Worm (Caenorhabditis elegans): ENCODE measurements around the gene C25D7.5.

The C25D7.5 gene

ce11 chrV:15065068-15065744 is 12.8 kb downstream of the C25D7.5 start, which contains the start of gene C25D7.9:
C25D7.9 (plus strand) TSS chrV:15065135.
- no peak for TF ChIP-seq fkh-3 (tag; optimal IDR thresholded peaks at IDR 0.05)
- TF ChIP-seq Y67H2A.10 (GFP tag; conservative IDR thresholded peaks at IDR 0.05), result no peak
- TF ChIP-seq egrh-3 (GFP tag; IDR thresholded peaks at IDR 0.05), result 0 out of 2 replicates have a peak, but pooled peaks have one; percentile 11
- no peak; the same call in 1 of the 2 replicates for TF ChIP-seq madf-3 (GFP tag; IDR thresholded peaks at IDR 0.05)
- no peak for TF ChIP-seq ceh-27 (GFP tag; optimal IDR thresholded peaks at IDR 0.05)
- TF ChIP-seq F57A8.1 (GFP tag; optimal IDR thresholded peaks at IDR 0.05), result no peak
- no peak for TF ChIP-seq lin-26 (GFP tag; IDR thresholded peaks at IDR 0.05)
- TF ChIP-seq cebp-2 (GFP tag; IDR thresholded peaks at IDR 0.05), result no peak
- no peak for TF ChIP-seq aptf-3 (GFP tag; IDR thresholded peaks at IDR 0.05)
- TF ChIP-seq lir-1 (GFP tag; conservative IDR thresholded peaks at IDR 0.05), result no peak
- TF ChIP-seq C06A6.2 (GFP tag; conservative IDR thresholded peaks at IDR 0.05), result no peak
- TF ChIP-seq lin-54 (GFP tag; optimal IDR thresholded peaks at IDR 0.05), result no peak
- peak; percentile 89 for TF ChIP-seq zfh-2 (GFP tag; conservative IDR thresholded peaks at IDR 0.05)
- no peak for TF ChIP-seq snpc-4 (GFP tag; optimal IDR thresholded peaks at IDR 0.05)
- no peak for TF ChIP-seq snpc-4 (tag; optimal IDR thresholded peaks at IDR 0.05)
- TF ChIP-seq lsl-1 (GFP tag; optimal IDR thresholded peaks at IDR 0.05), result no peak
- no peak for TF ChIP-seq dpff-1 (tag; optimal IDR thresholded peaks at IDR 0.05)
- TF ChIP-seq ztf-18 (tag; optimal IDR thresholded peaks at IDR 0.05), result peak; percentile 84
- TF ChIP-seq F39B2.1 (GFP tag; IDR thresholded peaks at IDR 0.05), result no peak
- peak; percentile 42; the same call in 1 of the 2 replicates for TF ChIP-seq mcd-1 (GFP tag; IDR thresholded peaks at IDR 0.05)
- no peak for TF ChIP-seq attf-5 (GFP tag; optimal IDR thresholded peaks at IDR 0.05)
- no peak for TF ChIP-seq chd-7 (tag; optimal IDR thresholded peaks at IDR 0.05)
- TF ChIP-seq F55B11.4 (tag; optimal IDR thresholded peaks at IDR 0.05; ENCODE audit: borderline replicate concordance, insufficient read depth), result no peak
- TF ChIP-seq hmg-20 (GFP tag; IDR thresholded peaks at IDR 0.05), result no peak
- TF ChIP-seq rpc-1 (optimal IDR thresholded peaks at IDR 0.05), result no peak
- no peak for TF ChIP-seq rpc-1 (tag; optimal IDR thresholded peaks at IDR 0.05)
- no peak for TF ChIP-seq let-526 (GFP tag; IDR thresholded peaks at IDR 0.05)
- TF ChIP-seq ztf-3 (GFP tag; optimal IDR thresholded peaks at IDR 0.05), result no peak
- no peak for TF ChIP-seq B0019.2 (GFP tag; conservative IDR thresholded peaks at IDR 0.05)
- TF ChIP-seq somi-1 (GFP tag; optimal IDR thresholded peaks at IDR 0.05), result no peak
- TF ChIP-seq sea-2 (GFP tag; IDR thresholded peaks at IDR 0.05), result no peak
- TF ChIP-seq dox-1 (GFP tag; IDR thresholded peaks at IDR 0.05), result peak; percentile 62
- no peak for TF ChIP-seq attf-6 (GFP tag; IDR thresholded peaks at IDR 0.05)
- no peak for TF ChIP-seq cebp-1 (GFP tag; IDR thresholded peaks at IDR 0.05)
- peak; percentile 22 for TF ChIP-seq cebp-1 (tag; optimal IDR thresholded peaks at IDR 0.05)
- TF ChIP-seq F49E8.2 (tag; optimal IDR thresholded peaks at IDR 0.05; ENCODE audit: insufficient read depth), result no peak
- no peak for TF ChIP-seq sdz-38 (tag; optimal IDR thresholded peaks at IDR 0.05)
- no peak for TF ChIP-seq snpc-1.3 (tag; optimal IDR thresholded peaks at IDR 0.05; ENCODE audit: insufficient read depth)
- TF ChIP-seq nfya-2 (GFP tag; IDR thresholded peaks at IDR 0.05), result no peak
- TF ChIP-seq bed-2 (GFP tag; IDR thresholded peaks at IDR 0.05), result no peak
- no peak for TF ChIP-seq tbx-9 (tag; optimal IDR thresholded peaks at IDR 0.05; ENCODE audit: borderline replicate concordance)
- TF ChIP-seq ztf-6 (GFP tag; IDR thresholded peaks at IDR 0.05), result no peak
- no peak for TF ChIP-seq F57C9.4 (tag; optimal IDR thresholded peaks at IDR 0.05)
- no peak for TF ChIP-seq rcor-1 (GFP tag; IDR thresholded peaks at IDR 0.05)

Measured in whole organism, young adult.